Worm (Caenorhabditis elegans) whole organism, early embryonic: ENCODE measurements around the gene pals-40.
"Not testable (repeated sequence)": the region's sequence is repeated elsewhere in the genome, so short reads cannot be mapped to it uniquely, and the experiment has no call there.

ENCODE experiments used
- B0310.2 ChIP-seq: sonication (generic microtip); optimal IDR thresholded peaks from 2 replicates; lab custom pipeline; 2016; ENCODE audit warnings: mild to moderate bottlenecking, missing genetic modification characterization, missing compliant biosample characterization
- F13C5.2 ChIP-seq: sonication (generic microtip); optimal IDR thresholded peaks from 2 replicates; lab custom pipeline; 2017; ENCODE audit warnings: mild to moderate bottlenecking, missing genetic modification characterization, inconsistent platforms, missing compliant biosample characterization
- aly-1 ChIP-seq: sonication (generic microtip); optimal IDR thresholded peaks from 2 replicates; lab custom pipeline; 2016; ENCODE audit warnings: missing genetic modification characterization, missing compliant biosample characterization
- ama-1 ChIP-seq: fragments of 150-350 bp; optimal IDR thresholded peaks from 2 replicates; lab custom pipeline; 2014
- ceh-13 ChIP-seq: fragments of 200-800 bp; sonication (Bioruptor generic); optimal IDR thresholded peaks from 2 replicates; lab custom pipeline; 2018; ENCODE audit warnings: mild to moderate bottlenecking, missing genetic modification characterization, missing compliant biosample characterization
- ceh-36 ChIP-seq: sonication (generic microtip); optimal IDR thresholded peaks from 2 replicates; lab custom pipeline; 2016; ENCODE audit warnings: missing genetic modification characterization, inconsistent platforms, missing compliant biosample characterization
- ets-7 ChIP-seq: sonication (generic microtip); optimal IDR thresholded peaks from 2 replicates; lab custom pipeline; 2016; ENCODE audit warnings: missing genotype, missing genetic modification characterization, missing compliant biosample characterization
- flt-1 ChIP-seq: fragments of 200-800 bp; sonication (Bioruptor generic); IDR thresholded peaks from 2 replicates; pipeline ENCODE4 v1.3.6; 2022; ENCODE audit warnings: missing genetic modification characterization, missing compliant biosample characterization
- hmbx-1 ChIP-seq: sonication (generic microtip); optimal IDR thresholded peaks from 2 replicates; lab custom pipeline; 2016; ENCODE audit warnings: mild to moderate bottlenecking, missing genetic modification characterization, missing compliant biosample characterization
- hmg-4 ChIP-seq: fragments of 200-800 bp; sonication (Bioruptor generic); optimal IDR thresholded peaks from 2 replicates; lab custom pipeline; 2018; ENCODE audit warnings: mild to moderate bottlenecking, missing genetic modification characterization, missing compliant biosample characterization
- hnd-1 ChIP-seq: sonication (generic microtip); optimal IDR thresholded peaks from 2 replicates; lab custom pipeline; 2016; ENCODE audit warnings: missing genetic modification characterization, missing compliant biosample characterization
- pes-1 ChIP-seq: fragments of 200-800 bp; sonication (Bioruptor generic); IDR thresholded peaks from 2 replicates; pipeline ENCODE4 v1.3.6; 2022; ENCODE audit warnings: missing genetic modification reagents, missing genetic modification characterization, missing compliant biosample characterization
- scrt-1 ChIP-seq: fragments of 200-800 bp; sonication (Bioruptor generic); IDR thresholded peaks from 2 replicates; pipeline ENCODE4 v1.3.6; 2022; ENCODE audit warnings: missing genetic modification characterization, missing compliant biosample characterization
- sea-1 ChIP-seq: fragments of 200-800 bp; sonication (Bioruptor generic); conservative IDR thresholded peaks from 2 replicates; pipeline ENCODE4 v1.3.6; 2022; ENCODE audit warnings: missing genetic modification characterization, missing compliant biosample characterization
- tbx-11 ChIP-seq: fragments of 200-800 bp; sonication (Bioruptor generic); IDR thresholded peaks from 2 replicates; pipeline ENCODE4 v1.3.6; 2022; ENCODE audit warnings: missing genetic modification characterization, missing compliant biosample characterization
- tbx-37 ChIP-seq: fragments of 200-800 bp; sonication (Bioruptor generic); conservative IDR thresholded peaks from 2 replicates; pipeline ENCODE4 v1.3.6; 2022; ENCODE audit warnings: missing genetic modification reagents, missing genetic modification characterization, missing compliant biosample characterization
- tra-4 ChIP-seq: sonication (generic microtip); optimal IDR thresholded peaks from 2 replicates; lab custom pipeline; 2017; ENCODE audit warnings: missing genetic modification characterization, missing compliant biosample characterization

pals-40 gene

ce11 chrIII:1377903-1378302, at the start of gene pals-40:
Gene pals-40 (minus strand): TSS chrIII:1378003.
- not testable (repeated sequence) for TF ChIP-seq tbx-11 (GFP tag; lab: Robert Waterston, UW); ets-7 (tag; lab: Kevin White, UChicago); flt-1 (GFP tag; lab: Robert Waterston, UW)

DNA sequence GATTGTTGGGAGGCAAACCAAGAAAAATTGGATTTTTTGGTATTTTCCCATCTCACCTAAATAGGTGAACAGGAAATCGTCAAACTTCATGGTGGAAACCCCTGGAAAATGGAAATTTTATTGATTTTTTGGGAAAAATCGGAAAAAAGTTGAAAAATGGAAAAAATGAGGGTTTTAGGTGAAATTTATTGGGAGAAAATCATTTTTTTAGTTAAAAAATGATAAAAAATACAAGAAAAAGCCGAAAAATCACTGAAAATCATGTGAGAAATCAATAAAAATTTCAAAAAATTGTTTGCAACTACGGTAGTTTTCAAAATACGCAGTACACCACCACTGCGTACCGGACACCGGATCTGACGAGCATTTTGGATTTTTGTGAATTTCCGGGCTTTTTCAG, 49.3 kb upstream of the pals-40 start, which contains the start of gene lelo-2:
Gene lelo-2 (minus strand): TSS at position 101 of the 400 bp plus-strand sequence.
- TF ChIP-seq ceh-13 (GFP tag; lab: Kevin White, UChicago) (no peak), pes-1 (GFP tag; lab: Robert Waterston, UW) (no peak), ets-7 (tag; lab: Kevin White, UChicago) (no peak)

DNA sequence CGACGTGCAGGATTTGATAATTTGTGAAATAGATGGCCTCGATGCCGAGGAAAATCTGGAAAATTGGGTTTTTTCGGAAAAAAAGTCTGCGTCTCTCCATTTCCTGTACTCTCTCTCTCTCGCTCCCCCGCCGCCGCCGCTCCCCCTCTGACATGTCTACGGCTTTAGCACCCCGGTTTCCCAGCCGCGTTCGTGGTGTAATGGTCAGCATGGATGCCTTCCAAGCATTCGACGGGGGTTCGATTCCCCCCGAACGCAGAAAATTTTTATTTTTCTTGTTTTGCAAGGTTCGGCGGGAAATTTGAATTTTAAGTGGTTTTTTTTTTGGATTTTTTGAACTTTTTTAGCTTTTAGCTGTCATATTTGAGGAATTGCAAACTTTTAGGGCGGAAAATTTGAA, 46.5 kb upstream of the pals-40 start:
- TF ChIP-seq hmg-4 (GFP tag; lab: Kevin White, UChicago) (peak; percentile 17), aly-1 (peak; percentile 65), pes-1 (GFP tag; lab: Robert Waterston, UW) (peak; percentile 74), B0310.2 (tag; lab: Kevin White, UChicago) (peak; percentile 55), tra-4 (tag; lab: Kevin White, UChicago) (no peak), hmbx-1 (tag; lab: Kevin White, UChicago) (no peak), tbx-11 (GFP tag; lab: Robert Waterston, UW) (peak; percentile 71), ama-1 (lab: Kevin White, UChicago) (no peak), flt-1 (GFP tag; lab: Robert Waterston, UW) (peak; percentile 68), ceh-36 (peak; percentile 51), F13C5.2 (peak; percentile 58), sea-1 (peak; percentile 70), scrt-1 (GFP tag; lab: Robert Waterston, UW) (peak; percentile 79), ets-7 (tag; lab: Kevin White, UChicago) (peak; percentile 31), hnd-1 (tag; lab: Kevin White, UChicago) (peak; percentile 42), tbx-37 (GFP tag; lab: Robert Waterston, UW) (peak; percentile 68), ceh-13 (GFP tag; lab: Kevin White, UChicago) (peak; percentile 30)

ce11 chrIII:1421436-1421835, 43.6 kb upstream of the pals-40 start:
- TF ChIP-seq tbx-37 (GFP tag; lab: Robert Waterston, UW) (no peak), aly-1 (no peak), flt-1 (GFP tag; lab: Robert Waterston, UW) (no peak), tbx-11 (GFP tag; lab: Robert Waterston, UW) (no peak), pes-1 (GFP tag; lab: Robert Waterston, UW) (no peak), ceh-36 (no peak), scrt-1 (GFP tag; lab: Robert Waterston, UW) (no peak), hmg-4 (GFP tag; lab: Kevin White, UChicago) (no peak), B0310.2 (tag; lab: Kevin White, UChicago) (no peak)

DNA sequence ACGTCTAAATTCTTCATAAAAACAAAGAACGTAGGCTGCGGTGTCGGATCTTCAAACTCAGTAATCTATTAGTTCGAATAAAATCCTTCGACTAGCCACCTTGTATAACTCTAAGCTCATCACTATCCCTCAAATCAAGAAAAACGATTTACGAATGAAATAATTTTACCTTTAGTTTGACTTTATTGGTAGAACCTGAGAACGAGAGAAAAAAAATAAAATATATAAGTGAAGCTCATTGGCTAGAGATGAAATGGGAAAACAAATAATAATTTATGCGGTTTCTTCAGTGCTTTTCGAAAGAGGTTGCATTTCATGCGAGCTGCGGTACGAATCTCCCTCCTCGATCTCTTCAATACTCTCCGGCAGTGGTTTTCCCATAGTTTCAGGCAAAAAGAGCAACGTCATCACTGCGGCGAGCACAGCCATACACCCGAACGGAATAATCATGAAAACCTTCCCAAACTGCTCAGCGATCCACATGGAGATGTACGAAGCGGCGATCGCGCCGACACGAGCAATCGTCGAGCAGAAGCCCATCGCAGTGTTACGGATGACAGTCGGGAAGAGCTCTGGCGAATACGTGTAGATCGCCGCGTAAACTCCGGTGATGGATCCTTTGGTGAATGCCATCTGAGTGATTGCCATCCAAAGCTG, 42.0 kb upstream of the pals-40 start:
- TF ChIP-seq tra-4 (tag; lab: Kevin White, UChicago) (peak; percentile 69), hmg-4 (GFP tag; lab: Kevin White, UChicago) (peak; percentile 29), hnd-1 (tag; lab: Kevin White, UChicago) (no peak), B0310.2 (tag; lab: Kevin White, UChicago) (no peak)

ce11 chrIII:1419146-1419636, 41.4 kb upstream of the pals-40 start, which contains the start of gene Y82E9BR.3:
Gene Y82E9BR.3 (plus strand): TSS chrIII:1419196.
- no peak for TF ChIP-seq hmg-4 (GFP tag; lab: Kevin White, UChicago)
- TF ChIP-seq scrt-1 (GFP tag; lab: Robert Waterston, UW), result no peak
- no peak for TF ChIP-seq aly-1
- TF ChIP-seq tbx-11 (GFP tag; lab: Robert Waterston, UW), result no peak
- TF ChIP-seq hnd-1 (tag; lab: Kevin White, UChicago), result no peak
- TF ChIP-seq tbx-37 (GFP tag; lab: Robert Waterston, UW), result no peak
- no peak for TF ChIP-seq B0310.2 (tag; lab: Kevin White, UChicago)
- no peak for TF ChIP-seq ceh-36
- TF ChIP-seq ets-7 (tag; lab: Kevin White, UChicago), result no peak
- TF ChIP-seq sea-1, result no peak
- TF ChIP-seq pes-1 (GFP tag; lab: Robert Waterston, UW), result no peak
- no peak for TF ChIP-seq hmbx-1 (tag; lab: Kevin White, UChicago)
- TF ChIP-seq flt-1 (GFP tag; lab: Robert Waterston, UW), result no peak
- TF ChIP-seq ama-1 (lab: Kevin White, UChicago), result no peak
- TF ChIP-seq tra-4 (tag; lab: Kevin White, UChicago), result no peak

DNA sequence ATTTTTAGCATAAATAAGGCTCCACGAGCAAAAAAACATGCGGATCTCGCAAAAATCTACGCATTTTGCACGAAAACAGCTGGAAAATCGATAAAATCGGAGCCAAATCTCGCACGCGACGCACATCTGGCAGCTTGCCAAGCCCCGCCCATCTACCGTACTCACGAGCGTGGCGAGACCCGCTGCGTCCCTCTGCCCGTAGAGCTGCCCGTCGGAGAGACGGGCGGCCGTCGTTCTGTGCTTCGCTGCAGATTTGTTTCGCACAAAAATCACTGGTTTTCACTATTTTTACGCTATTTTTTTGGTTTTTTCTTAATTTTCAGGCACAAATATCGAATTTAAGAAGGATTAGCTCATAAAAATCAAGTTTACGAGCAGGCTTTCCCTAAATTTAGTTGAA, 40.9 kb upstream of the pals-40 start:
- no peak for TF ChIP-seq hmg-4 (GFP tag; lab: Kevin White, UChicago)
- peak; percentile 53 for TF ChIP-seq F13C5.2
- TF ChIP-seq ceh-36, result no peak
- 0 out of 2 replicates have a peak, but pooled peaks have one; percentile 35 for TF ChIP-seq sea-1
- no peak for TF ChIP-seq aly-1
- no peak for TF ChIP-seq tra-4 (tag; lab: Kevin White, UChicago)
- TF ChIP-seq tbx-37 (GFP tag; lab: Robert Waterston, UW), result 0 out of 2 replicates have a peak, but pooled peaks have one; percentile 16
- no peak for TF ChIP-seq scrt-1 (GFP tag; lab: Robert Waterston, UW)
- no peak for TF ChIP-seq ama-1 (lab: Kevin White, UChicago)
- TF ChIP-seq pes-1 (GFP tag; lab: Robert Waterston, UW), result 0 out of 2 replicates have a peak, but pooled peaks have one; percentile 19
